Worm (Caenorhabditis elegans) whole organism, L4/young adult: ENCODE results near the gene wrt-3.

Experiments
- W03F9.2 ChIP-seq: fragments of 150-350 bp; optimal IDR thresholded peaks from 2 replicates; lab custom pipeline; 2014; ENCODE audit warnings: missing biosample characterization, missing genetic modification characterization
- dao-5 ChIP-seq: sonication (generic microtip); optimal IDR thresholded peaks from 2 replicates; lab custom pipeline; 2016; ENCODE audit warnings: missing genotype, missing genetic modification characterization, moderate library complexity, missing compliant biosample characterization
- him-1 ChIP-seq: sonication (generic microtip); optimal IDR thresholded peaks from 2 replicates; lab custom pipeline; 2016; ENCODE audit warnings: missing genotype, missing genetic modification reagents, missing genetic modification characterization, missing compliant biosample characterization

ce11 chrIV:9432327-9432726, 44.9 kb downstream of the wrt-3 start:
- no peak for TF ChIP-seq W03F9.2 (tag; lab: Kevin White, UChicago)
- TF ChIP-seq him-1 (tag; lab: Kevin White, UChicago): no peak
- no peak for TF ChIP-seq dao-5 (tag; lab: Kevin White, UChicago)
